Fruit fly (Drosophila melanogaster) whole organism, embryonic: ENCODE data around the gene CG6652.

Experiments
- B-H2 ChIP-seq: fragments of 200-800 bp; sonication (Bioruptor generic); optimal IDR thresholded peaks from 2 replicates; lab custom pipeline; 2018; ENCODE audit warnings: missing biosample characterization, mild to moderate bottlenecking, missing genetic modification characterization
- CG10267 ChIP-seq: fragments of 200-800 bp; sonication (Bioruptor generic); optimal IDR thresholded peaks from 2 replicates; lab custom pipeline; 2018; ENCODE audit warnings: missing biosample characterization, mild to moderate bottlenecking, missing genetic modification characterization, moderate library complexity
- CG10543 ChIP-seq: fragments of 200-800 bp; sonication (Bioruptor generic); optimal IDR thresholded peaks from 3 replicates; lab custom pipeline; 2017; ENCODE audit warnings: missing biosample characterization, mild to moderate bottlenecking, missing genetic modification characterization, moderate library complexity
- CG11085 ChIP-seq: fragments of 200-800 bp; sonication (Bioruptor generic); IDR thresholded peaks from 2 replicates; pipeline ENCODE4 v1.3.6; 2022; ENCODE audit warnings: missing biosample characterization, missing genetic modification characterization
- CG12659 ChIP-seq: fragments of 200-800 bp; sonication (Bioruptor generic); optimal IDR thresholded peaks from 3 replicates; lab custom pipeline; 2017; ENCODE audit warnings: mild to moderate bottlenecking, missing biosample characterization, missing genetic modification reagents, missing genetic modification characterization
- CG13287 ChIP-seq: fragments of 200-800 bp; sonication (Bioruptor generic); IDR thresholded peaks from 2 replicates; pipeline ENCODE4 v1.3.6; 2022; ENCODE audit warnings: missing biosample characterization, missing genetic modification characterization; ENCODE audit not compliant: partially characterized antibody
- CG13624 ChIP-seq: fragments of 200-800 bp; sonication (Bioruptor generic); optimal IDR thresholded peaks from 2 replicates; lab custom pipeline; 2016; ENCODE audit warnings: missing biosample characterization, missing genetic modification characterization
- CG14710 ChIP-seq: fragments of 200-800 bp; sonication (Bioruptor generic); optimal IDR thresholded peaks from 3 replicates; lab custom pipeline; 2019; ENCODE audit warnings: missing biosample characterization, mild to moderate bottlenecking, missing genetic modification characterization, moderate library complexity
- CG15514 ChIP-seq: fragments of 200-800 bp; sonication (Bioruptor generic); optimal IDR thresholded peaks from 3 replicates; lab custom pipeline; 2017; ENCODE audit warnings: missing biosample characterization, missing genetic modification characterization, mild to moderate bottlenecking, moderate library complexity, missing genetic modification reagents
- CG15696 ChIP-seq: fragments of 200-800 bp; sonication (Bioruptor generic); optimal IDR thresholded peaks from 2 replicates; lab custom pipeline; 2019; ENCODE audit warnings: missing biosample characterization, mild to moderate bottlenecking, missing genetic modification characterization, moderate library complexity
- CG1603 ChIP-seq: fragments of 200-800 bp; sonication (Bioruptor generic); optimal IDR thresholded peaks from 2 replicates; lab custom pipeline; 2019; ENCODE audit warnings: missing biosample characterization, mild to moderate bottlenecking, missing genetic modification characterization, moderate library complexity
- CG1647 ChIP-seq: fragments of 200-800 bp; sonication (Bioruptor generic); optimal IDR thresholded peaks from 3 replicates; lab custom pipeline; 2016; ENCODE audit warnings: missing biosample characterization, missing genetic modification characterization
- CG17385 ChIP-seq: fragments of 200-800 bp; sonication (Bioruptor generic); optimal IDR thresholded peaks from 3 replicates; lab custom pipeline; 2018; ENCODE audit warnings: missing biosample characterization, mild to moderate bottlenecking, missing genetic modification characterization
- CG2116 ChIP-seq: fragments of 200-800 bp; sonication (Bioruptor generic); optimal IDR thresholded peaks from 3 replicates; lab custom pipeline; 2018; ENCODE audit warnings: missing biosample characterization, mild to moderate bottlenecking, missing genetic modification characterization
- CG30020 ChIP-seq: fragments of 200-800 bp; optimal IDR thresholded peaks from 2 replicates; lab custom pipeline; 2019; ENCODE audit warnings: missing biosample characterization, mild to moderate bottlenecking, missing genetic modification characterization, moderate library complexity
- CG34224 ChIP-seq: fragments of 200-800 bp; sonication (Bioruptor generic); IDR thresholded peaks from 3 replicates; pipeline ENCODE4 v1.3.6; 2022; ENCODE audit warnings: missing biosample characterization, missing genetic modification characterization; ENCODE audit not compliant: partially characterized antibody
- CG34376 ChIP-seq: fragments of 200-800 bp; sonication (Bioruptor generic); optimal IDR thresholded peaks from 2 replicates; lab custom pipeline; 2018; ENCODE audit warnings: missing biosample characterization, mild to moderate bottlenecking, missing genetic modification characterization
- CG34422 ChIP-seq: fragments of 200-800 bp; sonication (Bioruptor generic); IDR thresholded peaks from 3 replicates; pipeline ENCODE4 v1.3.6; 2022; ENCODE audit warnings: missing biosample characterization, missing genetic modification characterization
- CG3995 ChIP-seq: fragments of 200-800 bp; sonication (Bioruptor generic); optimal IDR thresholded peaks from 3 replicates; lab custom pipeline; 2016; ENCODE audit warnings: missing biosample characterization, missing genetic modification characterization
- CG43689 ChIP-seq: fragments of 200-800 bp; sonication (Bioruptor generic); IDR thresholded peaks from 2 replicates; pipeline ENCODE4 v1.3.6; 2022; ENCODE audit warnings: missing biosample characterization, missing genetic modification characterization
- CG6254 ChIP-seq: fragments of 200-800 bp; sonication (Bioruptor generic); optimal IDR thresholded peaks from 3 replicates; lab custom pipeline; 2017; ENCODE audit warnings: mild to moderate bottlenecking, missing biosample characterization, missing genetic modification reagents, missing genetic modification characterization
- CG7987 ChIP-seq: fragments of 200-800 bp; sonication (Bioruptor generic); optimal IDR thresholded peaks from 2 replicates; lab custom pipeline; 2018; ENCODE audit warnings: missing biosample characterization, mild to moderate bottlenecking, missing genetic modification characterization, moderate library complexity
- CG9817 ChIP-seq: fragments of 200-800 bp; sonication (Bioruptor generic); optimal IDR thresholded peaks from 2 replicates; lab custom pipeline; 2018; ENCODE audit warnings: missing biosample characterization, mild to moderate bottlenecking, missing genetic modification characterization, moderate library complexity
- CrebB ChIP-seq: fragments of 200-800 bp; sonication (Bioruptor generic); optimal IDR thresholded peaks from 3 replicates; lab custom pipeline; 2018; ENCODE audit warnings: missing biosample characterization, mild to moderate bottlenecking, missing genetic modification characterization
- Dp ChIP-seq: fragments of 200-800 bp; sonication (Bioruptor generic); optimal IDR thresholded peaks from 2 replicates; lab custom pipeline; 2018; ENCODE audit warnings: missing biosample characterization, mild to moderate bottlenecking, missing genetic modification characterization, moderate library complexity
- Ets97D ChIP-seq: fragments of 200-800 bp; sonication (Bioruptor generic); optimal IDR thresholded peaks from 3 replicates; lab custom pipeline; 2016; ENCODE audit warnings: missing biosample characterization, missing genetic modification characterization
- Hr39 ChIP-seq: fragments of >200 bp; optimal IDR thresholded peaks from 2 replicates; lab custom pipeline; 2017
- Hsf ChIP-seq: fragments of 200-800 bp; sonication (Bioruptor generic); optimal IDR thresholded peaks from 3 replicates; lab custom pipeline; 2016; ENCODE audit warnings: missing biosample characterization, missing genetic modification characterization
- Lhr ChIP-seq: fragments of 200-800 bp; sonication (Bioruptor generic); optimal IDR thresholded peaks from 3 replicates; lab custom pipeline; 2017; ENCODE audit warnings: mild to moderate bottlenecking, missing biosample characterization, missing genetic modification reagents, missing genetic modification characterization
- MBD-R2 ChIP-seq: fragments of 200-800 bp; sonication (Bioruptor generic); IDR thresholded peaks from 2 replicates; pipeline ENCODE4 v1.3.6; 2022; ENCODE audit warnings: missing biosample characterization, missing genetic modification characterization
- Med ChIP-seq: fragments of 200-800 bp; sonication (Bioruptor generic); peaks from one replicate; lab custom pipeline; 2016; ENCODE audit warnings: missing biosample characterization, missing genetic modification characterization, mild to moderate bottlenecking, inconsistent platforms, moderate library complexity
- Myb ChIP-seq: fragments of 200-800 bp; sonication (Bioruptor generic); optimal IDR thresholded peaks from 2 replicates; lab custom pipeline; 2016; ENCODE audit warnings: missing biosample characterization, missing genetic modification characterization
- NfI ChIP-seq: fragments of 200-800 bp; sonication (Bioruptor generic); optimal IDR thresholded peaks from 3 replicates; lab custom pipeline; 2018; ENCODE audit warnings: missing biosample characterization, mild to moderate bottlenecking, missing genetic modification characterization, moderate library complexity
- PHDP ChIP-seq: fragments of 200-800 bp; sonication (Bioruptor generic); optimal IDR thresholded peaks from 3 replicates; lab custom pipeline; 2018; ENCODE audit warnings: missing biosample characterization, mild to moderate bottlenecking, missing genetic modification characterization, moderate library complexity
- Sry-δ ChIP-seq: fragments of 200-800 bp; sonication (Bioruptor generic); optimal IDR thresholded peaks from 2 replicates; lab custom pipeline; 2016; ENCODE audit warnings: missing biosample characterization, missing genetic modification characterization
- YL-1 ChIP-seq: fragments of 200-800 bp; sonication (Bioruptor generic); optimal IDR thresholded peaks from 3 replicates; lab custom pipeline; 2017; ENCODE audit warnings: missing biosample characterization, mild to moderate bottlenecking, missing genetic modification characterization
- dmrt11E ChIP-seq: fragments of 200-800 bp; sonication (Bioruptor generic); optimal IDR thresholded peaks from 3 replicates; lab custom pipeline; 2018; ENCODE audit warnings: missing biosample characterization, mild to moderate bottlenecking, missing genetic modification characterization, moderate library complexity
- fu2 ChIP-seq: fragments of 200-800 bp; sonication (Bioruptor generic); optimal IDR thresholded peaks from 2 replicates; lab custom pipeline; 2016; ENCODE audit warnings: missing biosample characterization, missing genetic modification characterization
- grau ChIP-seq: fragments of 200-800 bp; optimal IDR thresholded peaks from 3 replicates; lab custom pipeline; 2019; ENCODE audit warnings: missing biosample characterization, mild to moderate bottlenecking, missing genetic modification characterization, moderate library complexity
- ham ChIP-seq: fragments of 200-800 bp; sonication (Bioruptor generic); IDR thresholded peaks from 2 replicates; pipeline ENCODE4 v1.3.6; 2022; ENCODE audit warnings: missing biosample characterization, missing genetic modification characterization
- hkb ChIP-seq, 2 experiments: fragments of 200-800 bp in 1 of 2; fragments of >200 bp in 1 of 2; sonication (Bioruptor generic) in 1 of 2; IDR thresholded peaks in 1 of 2; optimal IDR thresholded peaks in 1 of 2; 2 replicates each; pipeline versions ENCODE4 v1.3.6 to Lab custom; 2017 to 2022; ENCODE audit warnings: missing biosample characterization in 1 of 2, missing genetic modification characterization in 1 of 2
- mirr ChIP-seq: fragments of 200-800 bp; sonication (Bioruptor generic); optimal IDR thresholded peaks from 3 replicates; lab custom pipeline; 2018; ENCODE audit warnings: missing biosample characterization, mild to moderate bottlenecking, missing genetic modification characterization
- onecut ChIP-seq: fragments of 200-800 bp; sonication (Bioruptor generic); IDR thresholded peaks from 2 replicates; pipeline ENCODE4 v1.3.6; 2022; ENCODE audit warnings: missing biosample characterization, missing genetic modification characterization
- org-1 ChIP-seq: fragments of 200-800 bp; sonication (Bioruptor generic); optimal IDR thresholded peaks from 2 replicates; lab custom pipeline; 2017; ENCODE audit warnings: missing biosample characterization, missing genetic modification characterization
- phol ChIP-seq: fragments of 200-800 bp; sonication (Bioruptor generic); optimal IDR thresholded peaks from 3 replicates; lab custom pipeline; 2018; ENCODE audit warnings: missing biosample characterization, mild to moderate bottlenecking, missing genetic modification characterization, moderate library complexity
- row ChIP-seq: fragments of 200-800 bp; sonication (Bioruptor generic); IDR thresholded peaks from 3 replicates; pipeline ENCODE4 v1.3.6; 2022; ENCODE audit warnings: missing biosample characterization, missing genetic modification characterization
- sens ChIP-seq: fragments of 200-800 bp; sonication (Bioruptor generic); peaks from one replicate; lab custom pipeline; 2016; ENCODE audit warnings: missing biosample characterization, missing genetic modification characterization
- unc-4 ChIP-seq: fragments of 200-800 bp; sonication (Bioruptor generic); IDR thresholded peaks from 2 replicates; pipeline ENCODE4 v1.3.6; 2022; ENCODE audit warnings: missing biosample characterization, missing genetic modification characterization; ENCODE audit not compliant: partially characterized antibody
- wek ChIP-seq: fragments of 200-800 bp; sonication (Bioruptor generic); optimal IDR thresholded peaks from 3 replicates; lab custom pipeline; 2018; ENCODE audit warnings: missing biosample characterization, mild to moderate bottlenecking, missing genetic modification characterization, moderate library complexity

The CG6652 gene

dm6 chr3L:17044799-17045198, 22.1 kb upstream of the CG6652 start, which contains the start of gene Pop5 (continued):
- TF ChIP-seq PHDP (tag; lab: Kevin White, UChicago) (peak; percentile 38), CG34422 (GFP tag; lab: Robert Waterston, UW) (0 out of 3 replicates have a peak, but pooled peaks have one; percentile 32), ham (no peak), NfI (GFP tag; lab: Kevin White, UChicago) (peak; percentile 34), Lhr (GFP tag; lab: Kevin White, UChicago) (peak; percentile 53), B-H2 (GFP tag; lab: Kevin White, UChicago) (peak; percentile 50), MBD-R2 (GFP tag; lab: Robert Waterston, UW) (peak; percentile 67), Dp (GFP tag; lab: Kevin White, UChicago) (peak; percentile 89), CG43689 (no peak), Ets97D (peak; percentile 94), Myb (GFP tag; lab: Kevin White, UChicago) (peak; percentile 81), hkb (optimal IDR thresholded peaks at IDR 0.05; lab: Kevin White, UChicago) (no peak), hkb (GFP tag; IDR thresholded peaks at IDR 0.05; lab: Robert Waterston, UW) (0 out of 2 replicates have a peak, but pooled peaks have one; percentile 18), CG10267 (tag; lab: Kevin White, UChicago) (peak; percentile 24), Med (GFP tag; lab: Kevin White, UChicago) (peak; percentile 46), mirr (GFP tag; lab: Kevin White, UChicago) (peak; percentile 43), CG34376 (GFP tag; lab: Kevin White, UChicago) (peak; percentile 9), phol (tag; lab: Kevin White, UChicago) (peak; percentile 54), CG13624 (GFP tag; lab: Kevin White, UChicago) (peak; percentile 6), unc-4 (GFP tag; lab: Robert Waterston, UW) (peak; percentile 38; the same call in 1 of the 2 replicates), CG11085 (GFP tag; lab: Robert Waterston, UW) (no peak), CG2116 (GFP tag; lab: Kevin White, UChicago) (peak; percentile 65), CG13287 (peak; percentile 34; the same call in 1 of the 2 replicates), Sry-δ (GFP tag; lab: Kevin White, UChicago) (peak; percentile 70), row (GFP tag; lab: Robert Waterston, UW) (0 out of 3 replicates have a peak, but pooled peaks have one; percentile 27), YL-1 (GFP tag; lab: Kevin White, UChicago) (peak; percentile 36), wek (peak; percentile 54), fu2 (GFP tag; lab: Kevin White, UChicago) (no peak), Hr39 (lab: Kevin White, UChicago) (no peak), org-1 (GFP tag; lab: Kevin White, UChicago) (no peak), CG12659 (GFP tag; lab: Kevin White, UChicago) (peak; percentile 36), CG6254 (GFP tag; lab: Kevin White, UChicago) (no peak), CG15696 (tag; lab: Kevin White, UChicago) (peak; percentile 29), CG10543 (GFP tag; lab: Kevin White, UChicago) (peak; percentile 9), grau (tag; lab: Kevin White, UChicago) (no peak), CG3995 (GFP tag; lab: Kevin White, UChicago) (peak; percentile 63), sens (GFP tag; lab: Kevin White, UChicago) (peak; percentile 54), dmrt11E (peak; percentile 4), CG34224 (GFP tag; lab: Robert Waterston, UW) (0 out of 3 replicates have a peak, but pooled peaks have one; percentile 37), onecut (GFP tag; lab: Robert Waterston, UW) (peak; percentile 36; the same call in 1 of the 2 replicates), CG9817 (tag; lab: Kevin White, UChicago) (peak; percentile 1), CrebB (tag; lab: Kevin White, UChicago) (peak; percentile 50), CG17385 (peak; percentile 38), CG7987 (GFP tag; lab: Kevin White, UChicago) (peak; percentile 39), CG14710 (tag; lab: Kevin White, UChicago) (peak; percentile 76), Hsf (GFP tag; lab: Kevin White, UChicago) (peak; percentile 3), CG30020 (peak; percentile 28), CG1603 (peak; percentile 72), CG15514 (GFP tag; lab: Kevin White, UChicago) (peak; percentile 61), CG1647 (no peak)
